Worm (Caenorhabditis elegans): ENCODE data around the gene msp-53.

ce11 chrIV:5045389-5045788 is 19.5 kb downstream of the msp-53 start, which contains the start of gene hot-9:
- TF ChIP-seq attf-3 (GFP tag; conservative IDR thresholded peaks at IDR 0.05) (no peak), dpff-1 (tag; optimal IDR thresholded peaks at IDR 0.05) (no peak), T26A5.8 (tag; optimal IDR thresholded peaks at IDR 0.05) (no peak), ama-1 (optimal IDR thresholded peaks at IDR 0.05) (no peak), ama-1 (GFP tag; optimal IDR thresholded peaks at IDR 0.05) (no peak), mcd-1 (GFP tag; IDR thresholded peaks at IDR 0.05) (no peak), fkh-3 (tag; optimal IDR thresholded peaks at IDR 0.05) (no peak), hlh-26 (GFP tag; conservative IDR thresholded peaks at IDR 0.05) (no peak), F10E7.11 (tag; optimal IDR thresholded peaks at IDR 0.05) (no peak), lsl-1 (GFP tag; optimal IDR thresholded peaks at IDR 0.05) (no peak), lin-35 (GFP tag; optimal IDR thresholded peaks at IDR 0.05) (no peak), sptf-2 (GFP tag; optimal IDR thresholded peaks at IDR 0.05) (no peak)
